Worm (Caenorhabditis elegans) whole organism, young adult: Measurements from ENCODE around the gene str-47.

ENCODE experiments used
- K11D2.4 ChIP-seq: fragments of 200-800 bp; sonication (Bioruptor generic); IDR thresholded peaks from 2 replicates; pipeline ENCODE4 v1.3.6; 2022; ENCODE audit warnings: missing genetic modification reagents, missing genetic modification characterization, missing compliant biosample characterization
- T26A5.8 ChIP-seq: sonication (generic microtip); optimal IDR thresholded peaks from 2 replicates; lab custom pipeline; 2016; ENCODE audit warnings: missing genetic modification characterization, missing compliant biosample characterization
- Y67H2A.10 ChIP-seq: fragments of 200-800 bp; sonication (Bioruptor generic); conservative IDR thresholded peaks from 2 replicates; pipeline ENCODE4 v1.3.6; 2022; ENCODE audit warnings: missing genetic modification reagents, missing genetic modification characterization, missing compliant biosample characterization
- attf-6 ChIP-seq: fragments of 200-800 bp; sonication (Bioruptor generic); IDR thresholded peaks from 2 replicates; pipeline ENCODE4 v1.3.6; 2022; ENCODE audit warnings: missing genetic modification reagents, missing genetic modification characterization, missing compliant biosample characterization
- dpl-1 ChIP-seq: fragments of 150-350 bp; optimal IDR thresholded peaks from 2 replicates; lab custom pipeline; 2014; ENCODE audit warnings: missing biosample characterization, missing genetic modification reagents, missing genetic modification characterization
- mel-28 ChIP-seq: sonication (generic microtip); optimal IDR thresholded peaks from 2 replicates; lab custom pipeline; 2016; ENCODE audit warnings: borderline replicate concordance, mild to moderate bottlenecking, missing genetic modification characterization, missing compliant biosample characterization
- nfya-1 ChIP-seq: sonication (generic microtip); optimal IDR thresholded peaks from 2 replicates; lab custom pipeline; 2017; ENCODE audit warnings: antibody characterized with exemption, missing compliant biosample characterization, missing genetic modification characterization, borderline replicate concordance; ENCODE audit not compliant: insufficient read depth
- nfyb-1 ChIP-seq: fragments of 200-800 bp; sonication (Bioruptor generic); IDR thresholded peaks from 2 replicates; pipeline ENCODE4 v1.3.6; 2022; ENCODE audit warnings: missing genetic modification reagents, missing genetic modification characterization, missing compliant biosample characterization
- snpc-4 ChIP-seq, 5 experiments: fragments of 150-350 bp in 1 of 5; sonication (generic microtip) in 4 of 5; optimal IDR thresholded peaks; 2 replicates each; lab custom pipeline; 2014 to 2018; ENCODE audit warnings: missing genetic modification characterization in 5 of 5, missing biosample characterization in 3 of 5, antibody characterized with exemption in 2 of 5, mild to moderate bottlenecking in 2 of 5, missing compliant biosample characterization in 2 of 5, missing genotype in 2 of 5, moderate library complexity in 2 of 5, missing genetic modification reagents in 1 of 5

- no peak for TF ChIP-seq snpc-4 (GFP tag; optimal IDR thresholded peaks at IDR 0.05; lab: Kevin White, UChicago)
- TF ChIP-seq snpc-4 (tag; optimal IDR thresholded peaks at IDR 0.05; lab: Kevin White, UChicago): no peak
- no peak for TF ChIP-seq dpl-1 (GFP tag; lab: Kevin White, UChicago)
- no peak for TF ChIP-seq attf-6 (GFP tag; lab: Robert Waterston, UW)
- no peak for TF ChIP-seq nfyb-1
- no peak for TF ChIP-seq K11D2.4 (GFP tag; lab: Robert Waterston, UW)
- TF ChIP-seq nfya-1 (tag; lab: Kevin White, UChicago): no peak
- TF ChIP-seq T26A5.8: no peak
- no peak for TF ChIP-seq Y67H2A.10 (GFP tag; lab: Robert Waterston, UW)
- TF ChIP-seq mel-28 (tag; lab: Kevin White, UChicago): no peak
These were observed 33.5 kb upstream of the str-47 start, which contains the start of gene clec-215 for ce11 chrV:7612044-7612443.
